Fruit fly (Drosophila melanogaster) whole organism: ENCODE data around the gene CG7685.

ENCODE experiments used
- CG8478 ChIP-seq: fragments of >200 bp; optimal IDR thresholded peaks from 2 replicates; lab custom pipeline; 2018; ENCODE audit warnings: inconsistent platforms
- pan ChIP-seq: fragments of >200 bp; optimal IDR thresholded peaks from 2 replicates; lab custom pipeline; 2017

DNA sequence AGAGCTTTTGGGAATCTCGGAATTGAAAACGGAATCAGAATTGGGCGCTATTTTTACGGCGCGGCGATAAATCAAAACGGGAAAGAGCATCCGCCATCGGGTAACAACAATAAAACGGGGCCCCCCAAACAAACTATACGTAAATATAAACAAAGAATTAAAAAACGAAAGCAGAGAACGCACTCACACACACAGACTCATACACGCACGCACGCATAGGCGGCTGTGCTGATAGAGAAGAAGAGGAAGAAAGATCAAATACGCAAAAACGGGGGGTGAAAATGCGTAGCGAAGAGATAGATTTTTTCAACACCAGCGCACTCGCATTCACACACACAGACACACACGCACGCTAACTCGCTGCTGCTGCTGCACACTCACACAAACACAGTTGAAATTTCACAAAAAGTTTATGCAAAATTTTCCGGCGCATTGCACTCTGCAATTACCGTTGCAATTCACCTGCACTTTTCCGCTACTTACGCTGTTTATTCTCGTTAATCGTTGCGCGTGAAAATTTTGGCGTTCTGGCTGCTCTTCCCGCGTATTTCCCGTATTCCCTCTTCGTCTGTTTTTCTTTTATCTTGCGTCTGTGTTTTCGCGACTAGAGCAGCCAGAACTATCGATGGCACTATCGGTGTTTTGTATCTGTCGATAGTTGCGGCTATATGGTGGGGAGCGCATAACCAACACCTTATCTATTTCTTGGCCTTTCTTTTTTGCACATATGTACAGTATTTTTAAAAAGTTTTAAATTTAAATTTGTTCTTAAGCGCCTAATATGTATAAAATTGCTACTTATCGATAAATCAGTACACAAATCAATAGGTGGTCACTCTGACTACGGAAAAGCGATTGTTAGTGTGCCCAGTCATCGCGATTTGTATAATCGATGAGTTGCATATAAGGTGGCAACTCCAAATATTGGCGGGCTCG lies 7.8 kb downstream of the CG7685 start, which contains the start of gene CG31122:
- TF ChIP-seq pan (lab: Kevin White, UChicago) (no peak), CG8478 (lab: Kevin White, UChicago) (peak; percentile 38)
